Worm (Caenorhabditis elegans): Measurements from ENCODE around the gene clec-10.
A peak's percentile ranks its signal among the peaks of the same experiment; 100 is the strongest.

DNA sequence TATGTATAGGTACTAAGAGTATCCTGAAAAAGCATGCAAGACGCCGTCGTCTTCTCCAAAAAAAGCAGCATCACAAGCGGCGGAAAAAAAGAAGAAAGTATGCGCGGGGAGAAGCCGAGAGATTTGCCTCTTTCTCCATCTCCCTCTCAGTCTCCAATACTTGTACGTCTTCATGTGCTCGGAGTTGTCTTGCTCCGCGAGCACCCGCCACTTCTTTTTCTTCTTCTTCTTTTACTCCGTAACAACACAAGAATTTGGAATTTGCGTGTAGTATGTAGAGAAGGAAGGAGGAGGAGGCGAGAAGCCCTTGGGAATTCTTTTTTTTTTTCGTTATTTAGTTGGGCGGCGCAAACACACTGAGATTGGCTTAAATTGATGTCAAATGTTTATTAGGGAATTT lies 1.3 kb upstream of the clec-10 start:
- no peak for TF ChIP-seq zag-1 (tag; optimal IDR thresholded peaks at IDR 0.05)
- peak; percentile 19 for TF ChIP-seq tbx-2 (tag; optimal IDR thresholded peaks at IDR 0.05)
- peak in 1 of 3 experiments; percentile 39 for TF ChIP-seq dpl-1 (GFP tag; optimal IDR thresholded peaks at IDR 0.05)
- TF ChIP-seq jun-1 (tag; optimal IDR thresholded peaks at IDR 0.05), result no peak
- peak; percentile 45 for TF ChIP-seq fkh-10 (GFP tag; optimal IDR thresholded peaks at IDR 0.05)
- TF ChIP-seq egl-27 (tag; optimal IDR thresholded peaks at IDR 0.05), result no peak
- TF ChIP-seq snu-23 (GFP tag; optimal IDR thresholded peaks at IDR 0.05), result peak; percentile 28
- no peak for TF ChIP-seq ama-1 (optimal IDR thresholded peaks at IDR 0.05)
- TF ChIP-seq lin-15B (tag; optimal IDR thresholded peaks at IDR 0.05), result no peak
- TF ChIP-seq tlp-1 (tag; optimal IDR thresholded peaks at IDR 0.05), result no peak
- peak; percentile 26 for TF ChIP-seq mep-1 (tag; optimal IDR thresholded peaks at IDR 0.05)
- no peak for TF ChIP-seq fos-1 (tag; optimal IDR thresholded peaks at IDR 0.05)
- TF ChIP-seq lin-14 (GFP tag; optimal IDR thresholded peaks at IDR 0.05), result peak; percentile 77
